Worm (Caenorhabditis elegans) whole organism, L4 larva: ENCODE results near the gene srw-87.

Experiments
- Y105C5A.15 ChIP-seq: fragments of 200-800 bp; sonication (Bioruptor generic); IDR thresholded peaks from 2 replicates; pipeline ENCODE4 v1.3.6; 2022; ENCODE audit warnings: missing genetic modification characterization, missing compliant biosample characterization
- Y75B8A.6 ChIP-seq: fragments of 200-800 bp; sonication (Bioruptor generic); IDR thresholded peaks from 2 replicates; pipeline ENCODE4 v1.3.6; 2022; ENCODE audit warnings: missing genetic modification reagents, missing genetic modification characterization, missing compliant biosample characterization
- ZK337.2 ChIP-seq: fragments of 200-800 bp; sonication (Bioruptor generic); IDR thresholded peaks from 2 replicates; pipeline ENCODE4 v1.3.6; 2022; ENCODE audit warnings: missing genetic modification reagents, missing genetic modification characterization, missing compliant biosample characterization
- aha-1 ChIP-seq: fragments of 150-350 bp; peaks from one replicate; lab custom pipeline; 2014; ENCODE audit warnings: missing biosample characterization, missing genetic modification characterization
- aly-2 ChIP-seq: sonication (generic microtip); optimal IDR thresholded peaks from 2 replicates; lab custom pipeline; 2018; ENCODE audit warnings: missing biosample characterization, missing genetic modification characterization
- ceh-32 ChIP-seq: sonication (generic microtip); optimal IDR thresholded peaks from 2 replicates; lab custom pipeline; 2016; ENCODE audit warnings: mild to moderate bottlenecking, missing genetic modification characterization, missing compliant biosample characterization; ENCODE audit not compliant: poor library complexity
- ctbp-1 ChIP-seq: fragments of 200-800 bp; sonication (Bioruptor generic); IDR thresholded peaks from 2 replicates; pipeline ENCODE4 v1.3.6; 2022; ENCODE audit warnings: missing genetic modification reagents, missing genetic modification characterization, missing compliant biosample characterization
- daf-12 ChIP-seq: fragments of 150-350 bp; optimal IDR thresholded peaks from 2 replicates; lab custom pipeline; 2014; ENCODE audit warnings: missing biosample characterization, missing genetic modification reagents, missing genetic modification characterization
- daf-16 ChIP-seq, 3 experiments: sonication (generic microtip); optimal IDR thresholded peaks; 2 replicates each; lab custom pipeline; 2016 to 2017; ENCODE audit warnings: missing genetic modification characterization in 3 of 3, missing genetic modification reagents in 3 of 3, mild to moderate bottlenecking in 2 of 3, missing compliant biosample characterization in 2 of 3, missing biosample characterization in 1 of 3, moderate library complexity in 1 of 3
- dmd-6 ChIP-seq: fragments of 200-800 bp; sonication (Bioruptor generic); IDR thresholded peaks from 2 replicates; pipeline ENCODE4 v1.3.6; 2022; ENCODE audit warnings: missing genetic modification reagents, missing genetic modification characterization, missing compliant biosample characterization
- dmd-8 ChIP-seq: fragments of 200-800 bp; sonication (Bioruptor generic); IDR thresholded peaks from 2 replicates; pipeline ENCODE4 v1.3.6; 2022; ENCODE audit warnings: missing genetic modification characterization, missing compliant biosample characterization
- dpl-1 ChIP-seq: fragments of 150-350 bp; optimal IDR thresholded peaks from 2 replicates; lab custom pipeline; 2014; ENCODE audit warnings: missing biosample characterization, missing genetic modification reagents, missing genetic modification characterization
- dve-1 ChIP-seq: sonication (generic microtip); optimal IDR thresholded peaks from 2 replicates; lab custom pipeline; 2017; ENCODE audit warnings: antibody characterized with exemption, mild to moderate bottlenecking, missing genetic modification characterization, missing compliant biosample characterization; ENCODE audit not compliant: insufficient read depth
- gei-8 ChIP-seq: fragments of 200-800 bp; sonication (Bioruptor generic); optimal IDR thresholded peaks from 2 replicates; lab custom pipeline; 2018; ENCODE audit warnings: mild to moderate bottlenecking, missing genetic modification characterization, missing compliant biosample characterization
- hif-1 ChIP-seq, 2 experiments: sonication (generic microtip); optimal IDR thresholded peaks; 2 replicates each; lab custom pipeline; 2016 to 2017; ENCODE audit warnings: missing compliant biosample characterization in 2 of 2, missing genetic modification characterization in 2 of 2, missing genetic modification reagents in 2 of 2, missing genotype in 2 of 2, mild to moderate bottlenecking in 1 of 2
- hlh-11 ChIP-seq: fragments of 200-800 bp; sonication (Bioruptor generic); optimal IDR thresholded peaks from 2 replicates; lab custom pipeline; 2018; ENCODE audit warnings: mild to moderate bottlenecking, missing genetic modification characterization, missing compliant biosample characterization
- hlh-30 ChIP-seq: sonication (generic microtip); optimal IDR thresholded peaks from 2 replicates; lab custom pipeline; 2017; ENCODE audit warnings: antibody characterized with exemption, mild to moderate bottlenecking, missing genetic modification characterization, missing compliant biosample characterization; ENCODE audit not compliant: insufficient read depth
- hmg-1.1 ChIP-seq: fragments of 200-800 bp; sonication (Bioruptor generic); IDR thresholded peaks from 2 replicates; pipeline ENCODE4 v1.3.6; 2022; ENCODE audit warnings: missing genetic modification reagents, missing genetic modification characterization, missing compliant biosample characterization
- lin-15B ChIP-seq: fragments of 150-350 bp; sonication (generic microtip); optimal IDR thresholded peaks from 3 replicates; lab custom pipeline; 2014; ENCODE audit warnings: missing biosample characterization, missing genetic modification characterization
- lin-29 ChIP-seq: fragments of 200-800 bp; sonication (Bioruptor generic); IDR thresholded peaks from 2 replicates; pipeline ENCODE4 v1.3.6; 2022; ENCODE audit warnings: missing genetic modification reagents, missing genetic modification characterization, missing compliant biosample characterization
- lin-38 ChIP-seq: fragments of 200-800 bp; sonication (Bioruptor generic); IDR thresholded peaks from 2 replicates; pipeline ENCODE4 v1.3.6; 2022; ENCODE audit warnings: missing genetic modification reagents, missing genetic modification characterization, missing compliant biosample characterization
- mdl-1 ChIP-seq, 2 experiments: fragments of 150-350 bp in 1 of 2; sonication (generic microtip) in 1 of 2; optimal IDR thresholded peaks; 2 replicates each; lab custom pipeline; 2014 to 2017; ENCODE audit warnings: missing biosample characterization in 2 of 2, missing genetic modification characterization in 2 of 2
- mep-1 ChIP-seq: fragments of 150-350 bp; sonication (generic microtip); optimal IDR thresholded peaks from 3 replicates; lab custom pipeline; 2014; ENCODE audit warnings: missing biosample characterization, missing genetic modification characterization
- mes-2 ChIP-seq: sonication (generic microtip); optimal IDR thresholded peaks from 2 replicates; lab custom pipeline; 2016; ENCODE audit warnings: missing genotype, mild to moderate bottlenecking, missing genetic modification characterization, missing compliant biosample characterization; ENCODE audit not compliant: poor library complexity, severe bottlenecking
- mxl-3 ChIP-seq: fragments of 200-800 bp; sonication (Bioruptor generic); optimal IDR thresholded peaks from 2 replicates; lab custom pipeline; 2018; ENCODE audit warnings: mild to moderate bottlenecking, missing genetic modification characterization, missing compliant biosample characterization
- nhr-102 ChIP-seq: sonication (generic microtip); optimal IDR thresholded peaks from 2 replicates; lab custom pipeline; 2016; ENCODE audit warnings: mild to moderate bottlenecking, missing genetic modification characterization, moderate library complexity, missing compliant biosample characterization
- nhr-111 ChIP-seq: fragments of 200-800 bp; sonication (Bioruptor generic); optimal IDR thresholded peaks from 2 replicates; lab custom pipeline; 2018; ENCODE audit warnings: mild to moderate bottlenecking, missing genetic modification characterization, missing compliant biosample characterization
- nhr-28 ChIP-seq: fragments of 150-350 bp; optimal IDR thresholded peaks from 2 replicates; lab custom pipeline; 2014; ENCODE audit warnings: missing biosample characterization, missing genetic modification characterization
- pha-4 ChIP-seq, 2 experiments: fragments of 150-350 bp in 1 of 2; fragments of 200-800 bp in 1 of 2; sonication (Bioruptor generic) in 1 of 2; IDR thresholded peaks in 1 of 2; optimal IDR thresholded peaks in 1 of 2; 2 replicates each; pipeline versions ENCODE4 v1.3.6 to Lab custom; 2014 to 2022; ENCODE audit warnings: missing genetic modification characterization in 2 of 2, missing genetic modification reagents in 2 of 2, missing biosample characterization in 1 of 2, missing compliant biosample characterization in 1 of 2
- php-3 ChIP-seq: fragments of 200-800 bp; sonication (Bioruptor generic); IDR thresholded peaks from 2 replicates; pipeline ENCODE4 v1.3.6; 2022; ENCODE audit warnings: missing genetic modification reagents, missing genetic modification characterization, missing compliant biosample characterization
- pqm-1 ChIP-seq: sonication (generic microtip); optimal IDR thresholded peaks from 2 replicates; lab custom pipeline; 2017; ENCODE audit warnings: missing biosample characterization, missing genetic modification characterization
- snpc-4 ChIP-seq: fragments of 150-350 bp; optimal IDR thresholded peaks from 2 replicates; lab custom pipeline; 2014; ENCODE audit warnings: missing biosample characterization, missing genetic modification characterization
- unc-39 ChIP-seq: sonication (generic microtip); optimal IDR thresholded peaks from 2 replicates; lab custom pipeline; 2017; ENCODE audit warnings: missing biosample characterization, missing genetic modification characterization
- unc-62 ChIP-seq, 3 experiments: fragments of 150-350 bp in 1 of 3; sonication (generic microtip); optimal IDR thresholded peaks in 2 of 3; peaks in 1 of 3; 1 replicate in 1 of 3; 2 replicates in 2 of 3; lab custom pipeline; 2014 to 2017; ENCODE audit warnings: missing biosample characterization in 3 of 3, missing genetic modification characterization in 3 of 3, missing genetic modification reagents in 3 of 3, missing genotype in 1 of 3
- zfp-3 ChIP-seq: fragments of 200-800 bp; sonication (Bioruptor generic); conservative IDR thresholded peaks from 2 replicates; pipeline ENCODE4 v1.3.6; 2022; ENCODE audit warnings: missing genetic modification reagents, missing genetic modification characterization, missing compliant biosample characterization

srw-87 gene

DNA sequence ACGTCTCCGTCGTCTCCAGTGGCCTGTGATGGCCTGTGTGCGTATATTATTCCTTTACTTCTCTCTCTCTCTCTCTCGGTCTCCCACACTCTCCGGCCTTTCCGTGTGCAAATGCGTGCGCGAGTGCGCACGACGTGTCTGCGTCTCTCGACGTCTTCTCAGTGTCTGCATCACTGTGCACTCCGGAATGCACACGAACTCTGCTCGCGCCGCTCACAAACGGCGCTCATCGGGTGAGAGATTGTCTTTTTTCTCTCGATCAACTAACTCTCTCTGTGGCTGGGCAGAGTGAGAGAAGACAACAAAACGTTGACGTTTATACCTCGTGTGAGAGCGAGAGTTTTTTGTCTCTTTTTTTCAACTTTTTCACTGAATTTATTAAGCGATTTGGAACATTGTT, 19.5 kb downstream of the srw-87 start (continued):
- no peak for TF ChIP-seq Y105C5A.15 (GFP tag; lab: Robert Waterston, UW)
- TF ChIP-seq daf-12 (tag; lab: Kevin White, UChicago), result no peak
- TF ChIP-seq lin-29 (GFP tag; lab: Robert Waterston, UW), result 0 out of 2 replicates have a peak, but pooled peaks have one; percentile 45

DNA sequence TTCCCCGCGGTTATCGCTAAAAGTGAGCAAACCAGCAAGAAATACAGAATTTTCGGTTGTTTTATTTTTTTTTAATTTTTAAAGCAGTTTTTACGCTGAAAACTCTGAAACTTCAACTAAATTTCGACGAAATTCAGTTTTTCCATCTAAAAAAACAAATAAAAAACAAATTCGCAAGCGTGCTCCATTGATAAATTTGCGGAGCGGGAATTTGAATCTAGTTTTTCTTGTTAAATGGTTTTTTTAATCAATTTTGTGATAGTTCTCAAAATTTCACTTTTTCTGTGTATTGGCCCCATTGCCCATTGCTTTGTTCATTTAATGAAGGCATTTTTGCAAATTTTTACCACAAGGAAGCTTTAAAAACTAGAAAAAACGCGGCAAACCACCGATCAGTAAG, 20.4 kb downstream of the srw-87 start:
- peak; percentile 90 for TF ChIP-seq lin-38 (GFP tag; lab: Robert Waterston, UW)
- TF ChIP-seq Y75B8A.6 (GFP tag; lab: Robert Waterston, UW), result no peak

DNA sequence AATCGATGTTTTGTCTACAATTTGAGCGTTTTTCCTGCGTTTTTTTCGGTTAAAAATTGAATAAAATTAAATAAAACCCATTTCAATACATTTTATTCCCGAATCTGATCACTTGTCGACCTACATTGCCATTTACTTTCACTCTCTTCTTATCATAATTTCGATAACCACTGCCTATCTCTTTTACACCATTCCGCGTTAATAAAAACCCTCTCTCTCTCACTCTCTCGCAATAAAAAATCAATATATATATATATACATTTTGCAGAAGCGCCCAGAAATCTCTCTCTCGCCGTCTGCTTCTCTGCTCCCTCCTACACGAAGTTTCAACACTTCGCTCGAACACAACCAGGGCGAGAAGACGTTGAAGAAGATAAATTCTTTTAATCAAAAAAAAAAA, 20.8 kb downstream of the srw-87 start, which contains the start of gene pptr-1:
TSS of gene pptr-1 (plus strand) at position 269 of the 400 bp plus-strand sequence.
- no peak for TF ChIP-seq zfp-3 (GFP tag; lab: Robert Waterston, UW)
- no peak for TF ChIP-seq nhr-111
- TF ChIP-seq lin-15B, result no peak
- TF ChIP-seq mdl-1 (tag; optimal IDR thresholded peaks at IDR 0.05; lab: Kevin White, UChicago), result peak in 1 of 2 experiments; percentile 28
- TF ChIP-seq gei-8, result no peak
- TF ChIP-seq mep-1 (tag; lab: Kevin White, UChicago), result peak; percentile 42
- TF ChIP-seq dpl-1 (GFP tag; lab: Kevin White, UChicago), result peak; percentile 3
- peak; percentile 61; the same call in 1 of the 2 replicates for TF ChIP-seq dmd-6 (GFP tag; lab: Robert Waterston, UW)
- TF ChIP-seq dve-1 (tag; lab: Kevin White, UChicago), result peak; percentile 40
- 0 out of 2 replicates have a peak, but pooled peaks have one; percentile 34 for TF ChIP-seq pha-4 (GFP tag; IDR thresholded peaks at IDR 0.05; lab: Robert Waterston, UW)
- no peak for TF ChIP-seq pha-4 (tag; optimal IDR thresholded peaks at IDR 0.05; lab: Kevin White, UChicago)
- TF ChIP-seq php-3 (GFP tag; lab: Robert Waterston, UW), result peak; percentile 30; the same call in 1 of the 2 replicates
- no peak for TF ChIP-seq unc-39
- peak; percentile 12 for TF ChIP-seq hlh-30 (tag; lab: Kevin White, UChicago)
- no peak for TF ChIP-seq daf-16 (GFP tag; optimal IDR thresholded peaks at IDR 0.05; lab: Kevin White, UChicago)
- peak; percentile 63 for TF ChIP-seq daf-16 (tag; optimal IDR thresholded peaks at IDR 0.05; lab: Kevin White, UChicago)
- TF ChIP-seq pqm-1 (tag; lab: Kevin White, UChicago), result peak; percentile 48
- no peak for TF ChIP-seq unc-62 (GFP tag; optimal IDR thresholded peaks at IDR 0.05 in 1 of 2; lab: Kevin White, UChicago)
- no peak for TF ChIP-seq unc-62 (tag; optimal IDR thresholded peaks at IDR 0.05; lab: Kevin White, UChicago)
- peak; percentile 55 for TF ChIP-seq nhr-28 (tag; lab: Kevin White, UChicago)
- TF ChIP-seq dmd-8, result no peak
- TF ChIP-seq hlh-11 (tag; lab: Kevin White, UChicago), result peak; percentile 73
- TF ChIP-seq aly-2 (tag; lab: Kevin White, UChicago), result no peak
- no peak for TF ChIP-seq ZK337.2 (GFP tag; lab: Robert Waterston, UW)
- TF ChIP-seq mxl-3 (GFP tag; lab: Kevin White, UChicago), result no peak
- no peak for TF ChIP-seq ceh-32 (tag; lab: Kevin White, UChicago)
- TF ChIP-seq snpc-4 (tag; lab: Kevin White, UChicago), result no peak
- TF ChIP-seq hmg-1.1 (GFP tag; lab: Robert Waterston, UW), result 0 out of 2 replicates have a peak, but pooled peaks have one; percentile 15
- peak; percentile 25 for TF ChIP-seq nhr-102 (tag; lab: Kevin White, UChicago)
- TF ChIP-seq mes-2 (tag; lab: Kevin White, UChicago), result peak; percentile 30
- no peak for TF ChIP-seq aha-1
- TF ChIP-seq ctbp-1 (GFP tag; lab: Robert Waterston, UW), result no peak
- no peak for TF ChIP-seq hif-1 (tag; optimal IDR thresholded peaks at IDR 0.05; lab: Kevin White, UChicago)
- TF ChIP-seq, all 104 proteins: peak for 15
